Worm (Caenorhabditis elegans) whole organism, dauer: ENCODE measurements around the gene idpp-16.
A peak's percentile ranks its signal among the peaks of the same experiment; 100 is the strongest.

ENCODE experiments used
- unc-62 ChIP-seq: sonication (generic microtip); optimal IDR thresholded peaks from 2 replicates; lab custom pipeline; 2017; ENCODE audit warnings: missing biosample characterization, missing genetic modification reagents, missing genetic modification characterization

idpp-16 gene

ce11 chrV:11621276-11621675 is 15.0 kb upstream of the idpp-16 start:
- no peak for TF ChIP-seq unc-62 (GFP tag; lab: Kevin White, UChicago)

- no peak for TF ChIP-seq unc-62 (GFP tag; lab: Kevin White, UChicago)
These were observed 13.8 kb upstream of the idpp-16 start for ce11 chrV:11620081-11620480.

- no peak for TF ChIP-seq unc-62 (GFP tag; lab: Kevin White, UChicago)
These were observed 11.8 kb upstream of the idpp-16 start, which contains the start of gene glb-15 for ce11 chrV:11618173-11618572. Gene glb-15 (minus strand): TSS chrV:11618273.

- no peak for TF ChIP-seq unc-62 (GFP tag; lab: Kevin White, UChicago)
These were observed 10.5 kb upstream of the idpp-16 start for ce11 chrV:11616813-11617212.

ce11 chrV:11615948-11616681 is 9.8 kb upstream of the idpp-16 start, which contains the start of gene nlp-24:
Gene nlp-24 (plus strand): TSS chrV:11616376.
- peak; percentile 11 for TF ChIP-seq unc-62 (GFP tag; lab: Kevin White, UChicago)

ce11 chrV:11614805-11615497 is 8.6 kb upstream of the idpp-16 start:
- no peak for TF ChIP-seq unc-62 (GFP tag; lab: Kevin White, UChicago)

- TF ChIP-seq unc-62 (GFP tag; lab: Kevin White, UChicago): no peak
These were observed 6.7 kb upstream of the idpp-16 start, which contains the start of gene tag-290 for ce11 chrV:11613007-11613406. Gene tag-290 (plus strand): TSS chrV:11613307.

- TF ChIP-seq unc-62 (GFP tag; lab: Kevin White, UChicago): no peak
These were observed 4.2 kb upstream of the idpp-16 start, which contains the start of gene sas-5 for ce11 chrV:11610481-11610880. Gene sas-5 (plus strand): TSS chrV:11610737.

ce11 chrV:11610049-11610448 is 3.7 kb upstream of the idpp-16 start, which contains the start of gene piit-1:
Gene piit-1 (minus strand): TSS chrV:11610149.
- no peak for TF ChIP-seq unc-62 (GFP tag; lab: Kevin White, UChicago)

ce11 chrV:11605227-11605626 is 1.1 kb downstream of the idpp-16 start:
- no peak for TF ChIP-seq unc-62 (GFP tag; lab: Kevin White, UChicago)

- TF ChIP-seq unc-62 (GFP tag; lab: Kevin White, UChicago): no peak
These were observed 1.8 kb downstream of the idpp-16 start, which contains the start of gene dhs-20 for ce11 chrV:11604484-11604883. Gene dhs-20 (minus strand): TSS chrV:11604563.

- no peak for TF ChIP-seq unc-62 (GFP tag; lab: Kevin White, UChicago)
These were observed 5.5 kb downstream of the idpp-16 start, which contains the start of gene F35B12.9 for ce11 chrV:11600800-11601199. Gene F35B12.9 (plus strand): TSS chrV:11601171.

- TF ChIP-seq unc-62 (GFP tag; lab: Kevin White, UChicago): no peak
These were observed 7.5 kb downstream of the idpp-16 start, which contains the start of gene srx-84 for ce11 chrV:11598807-11599206. Gene srx-84 (plus strand): TSS chrV:11599107.

- no peak for TF ChIP-seq unc-62 (GFP tag; lab: Kevin White, UChicago)
These were observed 12.4 kb downstream of the idpp-16 start for ce11 chrV:11593888-11594287.

ce11 chrV:11593427-11593826 is 12.9 kb downstream of the idpp-16 start, which contains the start of gene srx-80:
Gene srx-80 (plus strand): TSS chrV:11593727.
- TF ChIP-seq unc-62 (GFP tag; lab: Kevin White, UChicago): no peak

ce11 chrV:11589433-11589832 is 16.9 kb downstream of the idpp-16 start, which contains the start of gene srx-82:
Gene srx-82 (plus strand): TSS chrV:11589733.
- no peak for TF ChIP-seq unc-62 (GFP tag; lab: Kevin White, UChicago)
